Fruit fly (Drosophila melanogaster): ENCODE results near the gene Cip4.

dm6 chr3L:4352009-4352408 is 11.9 kb downstream of the Cip4 start:
- TF ChIP-seq CG8478 (optimal IDR thresholded peaks at IDR 0.05): no peak
- no peak for TF ChIP-seq CTCF (optimal IDR thresholded peaks at IDR 0.05)

All from S2 (cell line).